Fruit fly (Drosophila melanogaster) whole organism, wandering third instar larva: Measurements from ENCODE around the gene CG11710.
"Not testable (repeated sequence)": the region's sequence is repeated elsewhere in the genome, so short reads cannot be mapped to it uniquely, and the experiment has no call there.

ENCODE experiments used
- Abd-B ChIP-seq: fragments of >200 bp; optimal IDR thresholded peaks from 2 replicates; lab custom pipeline; 2017; ENCODE audit warnings: missing biosample characterization, missing genetic modification characterization
- CG32264 ChIP-seq: fragments of 200-800 bp; sonication (Bioruptor generic); optimal IDR thresholded peaks from 2 replicates; lab custom pipeline; 2016; ENCODE audit warnings: missing biosample characterization, missing genetic modification characterization
- CrebA ChIP-seq: fragments of 200-800 bp; sonication (Bioruptor generic); optimal IDR thresholded peaks from 2 replicates; lab custom pipeline; 2016; ENCODE audit warnings: missing biosample characterization, mild to moderate bottlenecking, missing genetic modification characterization, borderline replicate concordance
- Dfd ChIP-seq: fragments of >200 bp; optimal IDR thresholded peaks from 2 replicates; lab custom pipeline; 2017; ENCODE audit warnings: missing biosample characterization, missing genetic modification characterization
- Dif ChIP-seq: fragments of 200-275, 200-300 bp; sonication (Bioruptor generic); optimal IDR thresholded peaks from 2 replicates; lab custom pipeline; 2018; ENCODE audit warnings: missing biosample characterization, missing genetic modification characterization; ENCODE audit not compliant: partially characterized antibody
- GATAd ChIP-seq: sonication (Bioruptor generic); optimal IDR thresholded peaks from 2 replicates; lab custom pipeline; 2016; ENCODE audit warnings: missing biosample characterization, missing genetic modification characterization
- HLH106 ChIP-seq: fragments of 200-800 bp; optimal IDR thresholded peaks from 3 replicates; lab custom pipeline; 2019; ENCODE audit warnings: missing biosample characterization, mild to moderate bottlenecking, missing genetic modification characterization, moderate library complexity
- Hnf4 ChIP-seq: fragments of 200-800 bp; sonication (Bioruptor generic); optimal IDR thresholded peaks from 2 replicates; lab custom pipeline; 2016; ENCODE audit warnings: missing biosample characterization, mild to moderate bottlenecking, missing genetic modification characterization
- Hr78 ChIP-seq: fragments of >200 bp; optimal IDR thresholded peaks from 2 replicates; lab custom pipeline; 2017; ENCODE audit warnings: missing biosample characterization, missing genetic modification characterization
- Hr83 ChIP-seq: fragments of 200-300 bp; sonication (Bioruptor generic); optimal IDR thresholded peaks from 2 replicates; lab custom pipeline; 2016; ENCODE audit warnings: missing biosample characterization, mild to moderate bottlenecking, missing genetic modification characterization, moderate library complexity; ENCODE audit not compliant: poor library complexity, severe bottlenecking
- Mio ChIP-seq: sonication (Bioruptor generic); optimal IDR thresholded peaks from 2 replicates; lab custom pipeline; 2016; ENCODE audit warnings: missing biosample characterization, missing genetic modification characterization
- Myc ChIP-seq: fragments of >200 bp; optimal IDR thresholded peaks from 2 replicates; lab custom pipeline; 2017
- N ChIP-seq: fragments of >200 bp; optimal IDR thresholded peaks from 2 replicates; lab custom pipeline; 2018; ENCODE audit warnings: missing biosample characterization, missing external identifiers, missing genetic modification characterization
- OdsH ChIP-seq: fragments of 200-800 bp; sonication (Bioruptor generic); optimal IDR thresholded peaks from 2 replicates; lab custom pipeline; 2016; ENCODE audit warnings: missing biosample characterization, mild to moderate bottlenecking, missing genetic modification characterization
- Rel ChIP-seq, 2 experiments: fragments of 200-800 bp; sonication (Bioruptor generic) in 1 of 2; optimal IDR thresholded peaks; 2 replicates in 1 of 2; 3 replicates in 1 of 2; lab custom pipeline; 2016 to 2019; ENCODE audit warnings: mild to moderate bottlenecking in 2 of 2, missing biosample characterization in 2 of 2, missing genetic modification characterization in 2 of 2, moderate library complexity in 1 of 2
- brk ChIP-seq: fragments of 200-800 bp; sonication (Bioruptor generic); optimal IDR thresholded peaks from 2 replicates; lab custom pipeline; 2016; ENCODE audit warnings: missing biosample characterization, mild to moderate bottlenecking, missing genetic modification characterization
- dl ChIP-seq, 2 experiments: fragments of 175-275, 200-275 bp in 1 of 2; fragments of 200-275 bp in 1 of 2; sonication (Bioruptor generic); optimal IDR thresholded peaks; lab custom pipeline; 2018; ENCODE audit warnings: mild to moderate bottlenecking in 2 of 2, missing biosample characterization in 2 of 2, missing genetic modification characterization in 2 of 2, moderate library complexity in 2 of 2; ENCODE audit not compliant: partially characterized antibody in 2 of 2, insufficient read depth in 1 of 2
- dmrt93B ChIP-seq: fragments of 200-800 bp; sonication (Bioruptor generic); optimal IDR thresholded peaks from 2 replicates; lab custom pipeline; 2018; ENCODE audit warnings: missing biosample characterization, mild to moderate bottlenecking, missing genetic modification characterization
- dsf ChIP-seq: sonication (Bioruptor generic); optimal IDR thresholded peaks from 2 replicates; lab custom pipeline; 2016; ENCODE audit warnings: missing biosample characterization, missing genetic modification characterization, borderline replicate concordance
- ey ChIP-seq: fragments of 200-800 bp; sonication (Bioruptor generic); optimal IDR thresholded peaks from 2 replicates; lab custom pipeline; 2016; ENCODE audit warnings: missing biosample characterization, missing genetic modification characterization
- fru ChIP-seq: fragments of 200-800 bp; sonication (Bioruptor generic); optimal IDR thresholded peaks from 3 replicates; lab custom pipeline; 2016; ENCODE audit warnings: missing biosample characterization, mild to moderate bottlenecking, missing genetic modification characterization
- psq ChIP-seq: fragments of 200-800 bp; sonication (Bioruptor generic); optimal IDR thresholded peaks from 3 replicates; lab custom pipeline; 2017; ENCODE audit warnings: missing biosample characterization, mild to moderate bottlenecking, missing genetic modification characterization, moderate library complexity
- rgr ChIP-seq: fragments of 200-800 bp; sonication (Bioruptor generic); optimal IDR thresholded peaks from 3 replicates; lab custom pipeline; 2016; ENCODE audit warnings: missing biosample characterization, mild to moderate bottlenecking, missing genetic modification characterization
- sage ChIP-seq: fragments of 200-800 bp; sonication (Bioruptor generic); optimal IDR thresholded peaks from 2 replicates; lab custom pipeline; 2016; ENCODE audit warnings: missing biosample characterization, mild to moderate bottlenecking, missing genetic modification characterization
- sv ChIP-seq: fragments of 200-800 bp; sonication (Bioruptor generic); optimal IDR thresholded peaks from 3 replicates; lab custom pipeline; 2016; ENCODE audit warnings: missing biosample characterization, missing genetic modification characterization
- tai ChIP-seq: sonication (Bioruptor generic); optimal IDR thresholded peaks from 2 replicates; lab custom pipeline; 2016; ENCODE audit warnings: missing biosample characterization, missing genetic modification characterization
- usp ChIP-seq: fragments of >200 bp; optimal IDR thresholded peaks from 2 replicates; lab custom pipeline; 2017; ENCODE audit warnings: missing biosample characterization, missing genetic modification characterization
- woc ChIP-seq: sonication (Bioruptor generic); optimal IDR thresholded peaks from 2 replicates; lab custom pipeline; 2016; ENCODE audit warnings: missing biosample characterization, mild to moderate bottlenecking, missing genetic modification characterization

CG11710 gene

DNA sequence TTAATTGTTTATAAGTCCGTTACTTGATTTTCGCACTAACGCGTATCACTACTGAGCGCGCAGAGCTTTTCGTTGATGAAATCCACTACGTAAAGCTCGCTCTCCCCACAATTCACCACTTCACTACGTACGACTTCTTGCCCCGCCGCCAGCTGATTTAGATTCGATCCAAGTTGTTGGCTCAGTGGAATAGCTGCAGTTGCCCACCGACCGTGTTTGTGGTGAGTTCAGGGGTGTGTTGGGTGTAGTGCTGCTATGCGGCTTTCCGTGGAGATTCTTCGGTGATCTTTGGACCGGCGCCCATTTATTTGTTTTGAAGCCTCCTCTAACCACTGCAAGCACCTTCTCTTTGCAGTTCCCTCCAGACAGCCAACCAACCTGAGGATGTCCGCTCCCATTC, 38.7 kb upstream of the CG11710 start:
- TF ChIP-seq OdsH (GFP tag; lab: Kevin White, UChicago), result no peak
- TF ChIP-seq dmrt93B (GFP tag; lab: Kevin White, UChicago), result no peak
- no peak for TF ChIP-seq Dif
- TF ChIP-seq usp (GFP tag; lab: Kevin White, UChicago), result no peak
- no peak for TF ChIP-seq Mio (GFP tag; lab: Kevin White, UChicago)
- no peak for TF ChIP-seq Rel (GFP tag; optimal IDR thresholded peaks at IDR 0.05; lab: Kevin White, UChicago)
- TF ChIP-seq Rel (tag; optimal IDR thresholded peaks at IDR 0.05; lab: Kevin White, UChicago), result no peak
- TF ChIP-seq N (GFP tag; lab: Kevin White, UChicago), result no peak

DNA sequence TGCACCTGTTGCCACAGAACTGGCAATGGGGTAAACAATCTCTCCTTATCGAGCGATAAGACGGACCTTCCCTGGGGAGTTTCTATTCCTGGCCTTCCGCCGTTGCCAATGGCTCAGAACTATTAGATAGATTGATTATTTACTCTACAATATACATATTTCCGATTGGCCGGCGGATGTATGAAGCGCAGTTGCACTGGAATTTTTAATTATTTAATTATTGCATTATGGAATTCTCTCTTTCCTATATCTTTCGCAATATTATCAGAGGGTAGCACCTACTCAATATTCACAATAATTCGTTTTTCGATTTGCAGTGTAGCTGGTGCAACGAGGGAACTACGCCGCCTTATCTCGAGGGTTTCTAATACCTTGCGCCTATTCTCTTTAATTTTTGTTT, 37.7 kb upstream of the CG11710 start, which contains the start of gene GstT3:
GstT3 (plus strand) TSS at position 301 of the 400 bp plus-strand sequence.
- no peak for TF ChIP-seq N (GFP tag; lab: Kevin White, UChicago)
- no peak for TF ChIP-seq dmrt93B (GFP tag; lab: Kevin White, UChicago)
- no peak for TF ChIP-seq fru (GFP tag; lab: Kevin White, UChicago)
- no peak for TF ChIP-seq GATAd (GFP tag; lab: Kevin White, UChicago)
- TF ChIP-seq sv (GFP tag; lab: Kevin White, UChicago), result no peak

- TF ChIP-seq rgr (GFP tag; lab: Kevin White, UChicago) (no peak), ey (no peak), tai (no peak), Hr83 (no peak), Abd-B (no peak)
- TF ChIP-seq, all 38 proteins: peak for 0
These were observed 37.0 kb upstream of the CG11710 start for dm6 chrX:20466382-20466928.

- TF ChIP-seq Myc (lab: Kevin White, UChicago), result peak; percentile 51
- no peak for TF ChIP-seq woc
These were observed 19.5 kb upstream of the CG11710 start, which contains the start of gene tbc for dm6 chrX:20448828-20449427. tbc (plus strand) TSS chrX:20449331.

DNA sequence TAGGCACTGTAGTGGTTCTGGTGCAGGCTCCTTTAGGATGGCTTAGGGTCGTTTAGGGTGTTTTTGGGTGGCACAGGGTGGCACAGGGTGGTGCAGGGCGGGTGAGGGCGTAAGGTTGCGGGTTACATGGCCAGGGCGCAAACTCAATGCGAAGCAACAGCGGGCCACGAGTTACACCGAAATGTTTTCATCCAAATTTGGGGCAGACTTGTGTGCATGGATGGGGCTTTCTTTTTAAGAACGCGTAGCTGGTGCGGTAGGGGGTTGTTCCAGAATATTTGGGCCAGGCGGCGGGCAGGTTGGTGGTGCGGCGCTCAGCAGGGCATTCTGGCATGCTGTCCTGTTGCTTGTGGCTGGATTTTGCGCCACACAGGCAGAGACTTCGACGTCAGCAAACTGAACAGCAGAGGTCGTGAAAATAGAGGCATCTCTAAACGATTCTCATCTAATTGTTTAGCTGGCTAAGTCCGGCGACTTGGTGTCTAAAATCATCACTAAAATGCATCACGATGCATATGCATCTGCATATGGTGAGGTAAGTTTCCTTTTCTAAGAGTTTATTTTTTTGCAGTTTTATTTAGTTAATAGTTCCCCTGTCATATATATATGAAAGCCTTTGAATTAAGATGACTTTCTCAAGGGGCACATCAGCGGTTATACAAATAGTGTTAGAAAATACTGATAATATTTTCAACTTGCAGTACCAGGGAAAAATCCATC, 18.6 kb upstream of the CG11710 start:
- TF ChIP-seq N (GFP tag; lab: Kevin White, UChicago) (no peak), Myc (lab: Kevin White, UChicago) (no peak), CG32264 (GFP tag; lab: Kevin White, UChicago) (no peak), sage (no peak), Abd-B (no peak), psq (GFP tag; lab: Kevin White, UChicago) (no peak)

DNA sequence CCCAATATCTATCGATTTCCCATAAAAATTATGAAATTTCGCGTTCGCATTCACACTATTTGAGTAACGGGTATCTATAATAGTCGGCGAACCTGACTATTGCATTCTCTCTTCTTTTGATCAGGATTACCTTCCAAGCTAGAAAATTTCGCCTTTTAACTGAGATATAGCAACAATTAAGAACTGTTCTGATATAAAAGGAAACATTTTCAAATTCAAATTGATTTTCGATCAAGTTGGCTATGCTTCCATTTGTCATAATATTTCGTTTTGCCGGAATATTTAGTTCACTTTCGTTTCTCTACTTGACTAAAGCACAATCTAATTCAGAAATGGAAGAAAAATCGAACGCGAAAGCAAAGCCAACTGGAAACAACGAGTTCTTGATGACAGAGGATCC, 16.6 kb upstream of the CG11710 start, which contains the start of gene CG42578:
CG42578 (plus strand) TSS at position 301 of the 400 bp plus-strand sequence.
- TF ChIP-seq fru (GFP tag; lab: Kevin White, UChicago); ey; Hnf4: not testable (repeated sequence)

DNA sequence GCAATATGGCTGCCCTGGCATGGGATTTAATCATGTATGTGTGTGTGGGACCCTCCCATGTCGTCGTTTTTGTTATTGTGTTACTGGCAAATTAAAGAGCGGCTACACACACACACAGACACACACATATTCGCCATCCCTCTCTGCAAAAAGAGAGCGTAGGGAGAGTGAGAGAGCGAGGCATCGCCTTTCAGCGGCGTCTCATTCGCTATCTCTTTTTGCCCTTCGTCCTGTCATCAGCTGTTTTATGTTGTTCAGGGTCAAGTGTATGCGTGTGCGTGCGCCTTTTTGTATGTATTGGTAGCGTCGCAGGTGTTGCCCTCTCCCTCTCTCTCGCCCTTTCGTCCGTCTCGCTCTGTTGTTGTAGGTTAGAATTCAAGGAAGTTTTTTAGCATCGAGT, 7.4 kb upstream of the CG11710 start:
- TF ChIP-seq Mio (GFP tag; lab: Kevin White, UChicago) (no peak), sv (GFP tag; lab: Kevin White, UChicago) (no peak), brk (GFP tag; lab: Kevin White, UChicago) (no peak), dmrt93B (GFP tag; lab: Kevin White, UChicago) (no peak), psq (GFP tag; lab: Kevin White, UChicago) (no peak), CrebA (GFP tag; lab: Kevin White, UChicago) (no peak), Dfd (GFP tag; lab: Kevin White, UChicago) (no peak), fru (GFP tag; lab: Kevin White, UChicago) (no peak), sage (no peak), HLH106 (no peak), Hr78 (GFP tag; lab: Kevin White, UChicago) (no peak), Abd-B (no peak), woc (no peak), rgr (GFP tag; lab: Kevin White, UChicago) (no peak), dsf (no peak), dl (GFP tag; optimal IDR thresholded peaks at IDR 0.05; lab: Kevin White, UChicago; ENCODE audit: insufficient read depth in 1 of 2, partially characterized antibody in 2 of 2) (no peak), usp (GFP tag; lab: Kevin White, UChicago) (no peak)
